Fruit fly (Drosophila melanogaster): ENCODE measurements around the gene CG14369.

DNA sequence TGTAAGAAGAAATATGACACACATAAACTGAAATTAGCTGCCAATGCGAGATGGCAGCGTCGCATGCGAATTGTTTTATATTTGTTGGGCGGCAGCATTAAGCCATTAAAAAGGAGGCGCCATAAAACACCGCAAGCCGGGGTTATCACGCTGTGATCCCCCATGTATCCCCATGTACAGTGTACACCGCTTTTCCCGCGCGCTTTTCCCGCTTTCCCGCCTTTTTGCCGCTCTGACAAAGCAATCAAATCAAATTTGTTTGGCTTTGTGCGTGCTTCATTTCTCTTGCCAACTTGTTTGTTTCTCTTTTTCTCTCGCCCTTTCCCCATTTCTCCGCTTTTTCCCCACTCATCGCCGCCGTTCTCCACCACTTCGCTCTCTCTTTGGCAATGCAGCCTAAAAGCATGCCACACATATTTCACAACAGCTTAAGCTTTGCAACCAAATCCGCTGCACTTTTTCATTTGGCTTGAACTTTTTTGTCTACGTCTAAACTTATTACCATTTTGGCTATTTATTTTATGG is 38.5 kb downstream of the CG14369 start:
- TF ChIP-seq Hr83 (GFP tag; optimal IDR thresholded peaks at IDR 0.05; ENCODE audit: poor library complexity, severe bottlenecking): no peak
- TF ChIP-seq Sp1 (GFP tag; optimal IDR thresholded peaks at IDR 0.05): no peak
- TF ChIP-seq br (GFP tag; optimal IDR thresholded peaks at IDR 0.05): no peak
